Worm (Caenorhabditis elegans): ENCODE data around the gene C55C3.3.

DNA sequence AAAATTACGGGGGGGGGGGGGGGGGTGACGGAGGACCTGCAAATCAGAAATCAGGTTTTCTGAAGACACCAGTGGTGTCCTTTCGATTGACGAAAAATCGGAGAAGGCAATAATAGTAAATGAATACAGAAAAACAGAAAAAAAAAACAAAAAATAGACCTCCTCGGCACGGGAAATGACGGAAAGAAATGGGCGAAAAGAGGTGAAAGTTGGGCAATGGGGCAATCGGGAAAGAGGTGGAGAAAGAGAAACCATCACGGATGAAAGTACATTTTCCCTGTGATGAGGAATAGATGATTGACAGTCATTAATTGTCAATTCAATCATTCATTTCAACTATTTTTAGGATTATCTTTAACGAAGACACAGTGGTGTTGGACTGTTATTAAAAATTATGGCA, 18.8 kb downstream of the C55C3.3 start:
- TF ChIP-seq ztf-29 (GFP tag; IDR thresholded peaks at IDR 0.05) (no peak), tab-1 (GFP tag; IDR thresholded peaks at IDR 0.05) (no peak), med-1 (GFP tag; optimal IDR thresholded peaks at IDR 0.05; ENCODE audit: insufficient read depth) (no peak), ztf-23 (GFP tag; IDR thresholded peaks at IDR 0.05) (no peak), T22C8.4 (GFP tag; IDR thresholded peaks at IDR 0.05) (no peak), ref-1 (GFP tag; conservative IDR thresholded peaks at IDR 0.05) (no peak), flt-1 (GFP tag; IDR thresholded peaks at IDR 0.05) (no peak), cog-1 (tag; optimal IDR thresholded peaks at IDR 0.05) (no peak)

All from whole organism, midembryonic.